Fruit fly (Drosophila melanogaster) whole organism: ENCODE data around the gene CG11162.

Experiments used
- CG8478 ChIP-seq: fragments of >200 bp; optimal IDR thresholded peaks from 2 replicates; lab custom pipeline; 2018; ENCODE audit warnings: inconsistent platforms
- Dll ChIP-seq: fragments of >200 bp; optimal IDR thresholded peaks from 2 replicates; lab custom pipeline; 2017
- EcR ChIP-seq, 2 experiments: fragments of >200 bp; optimal IDR thresholded peaks; 2 replicates each; lab custom pipeline; 2017; ENCODE audit warnings: missing biosample characterization in 2 of 2, missing genetic modification characterization in 2 of 2, missing genetic modification reagents in 2 of 2
- pan ChIP-seq: fragments of >200 bp; optimal IDR thresholded peaks from 2 replicates; lab custom pipeline; 2017
- psq ChIP-seq: fragments of >200 bp; optimal IDR thresholded peaks from 2 replicates; lab custom pipeline; 2017
- usp ChIP-seq: fragments of >200 bp; optimal IDR thresholded peaks from 2 replicates; lab custom pipeline; 2017; ENCODE audit warnings: missing biosample characterization, missing genetic modification characterization, mixed read lengths

The CG11162 gene

DNA sequence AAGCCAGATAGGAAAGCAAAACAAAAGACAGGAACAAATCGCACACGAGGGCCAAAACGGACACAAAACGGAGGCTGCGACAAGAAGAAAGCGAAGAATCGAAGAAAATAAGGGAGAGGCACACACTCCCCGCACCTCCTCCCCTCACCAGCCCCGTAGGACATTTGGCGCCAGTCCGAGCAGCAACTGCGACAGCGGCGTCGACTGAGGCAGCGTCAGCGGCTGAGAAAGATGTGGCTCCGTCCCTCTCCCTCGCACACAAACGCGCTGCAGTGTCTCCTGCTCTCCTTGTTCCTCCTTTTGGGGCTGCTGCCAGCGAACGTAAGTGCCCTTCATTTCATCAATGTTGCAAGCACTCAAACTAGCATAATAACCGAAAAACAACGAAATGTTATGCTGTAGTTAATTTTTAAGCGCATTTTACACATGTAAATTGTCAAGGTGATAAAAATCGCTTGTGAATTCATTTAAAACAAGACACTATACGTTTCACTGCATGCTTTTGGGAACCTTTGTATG is 6.3 kb upstream of the CG11162 start:
- TF ChIP-seq psq (lab: Kevin White, UChicago): no peak
- no peak for TF ChIP-seq usp (GFP tag; lab: Kevin White, UChicago)
- no peak for TF ChIP-seq pan
- TF ChIP-seq Dll (lab: Kevin White, UChicago): no peak
- TF ChIP-seq EcR (GFP tag; optimal IDR thresholded peaks at IDR 0.05; lab: Kevin White, UChicago): no peak
- TF ChIP-seq CG8478 (lab: Kevin White, UChicago): no peak

DNA sequence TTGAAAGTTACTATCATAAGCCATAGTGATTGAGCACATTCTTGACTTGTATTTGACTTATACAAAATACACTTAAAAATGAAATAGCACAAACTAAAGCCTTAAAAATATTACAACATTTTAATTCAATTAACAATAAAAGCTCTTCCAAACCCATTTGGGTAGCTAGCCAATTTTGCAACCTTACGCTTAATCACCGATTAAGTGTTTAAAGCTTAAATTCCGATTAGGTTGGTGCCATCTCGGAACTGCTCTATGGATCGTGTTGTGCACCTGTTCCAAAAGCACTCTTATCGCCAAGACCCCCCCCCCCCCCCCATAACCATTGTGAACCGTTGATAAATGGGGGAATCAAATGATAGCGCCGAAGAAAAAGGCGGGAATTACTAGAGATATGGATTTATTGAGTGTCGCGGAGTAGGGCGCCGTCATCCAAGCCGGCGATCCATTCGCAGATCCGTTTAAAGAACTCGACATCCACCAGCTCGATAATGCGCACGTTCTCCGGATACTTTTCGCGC is 1.3 kb downstream of the CG11162 start:
- TF ChIP-seq EcR (GFP tag; optimal IDR thresholded peaks at IDR 0.05; lab: Kevin White, UChicago) (no peak), psq (lab: Kevin White, UChicago) (no peak), pan (no peak), usp (GFP tag; lab: Kevin White, UChicago) (no peak), CG8478 (lab: Kevin White, UChicago) (no peak), Dll (lab: Kevin White, UChicago) (no peak)

DNA sequence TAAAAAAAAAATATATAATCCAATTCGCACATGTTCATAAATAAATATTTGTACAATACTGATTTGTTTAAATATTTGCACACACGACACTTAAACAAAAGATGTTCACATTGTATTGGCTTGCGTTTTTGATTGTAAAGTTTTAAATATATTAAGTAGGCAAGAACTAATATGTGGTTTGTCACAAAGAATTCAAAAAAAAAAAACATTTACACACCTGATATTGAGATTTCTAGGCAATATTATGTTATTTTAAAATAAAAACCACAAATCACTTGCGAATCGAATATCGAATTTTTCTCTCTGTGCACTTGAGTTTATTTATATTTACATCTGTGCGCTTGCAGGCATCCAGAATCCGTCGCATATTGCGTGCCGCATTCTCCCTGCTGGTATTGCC is 2.9 kb downstream of the CG11162 start:
- TF ChIP-seq usp (GFP tag; lab: Kevin White, UChicago): no peak
- TF ChIP-seq EcR (GFP tag; optimal IDR thresholded peaks at IDR 0.05; lab: Kevin White, UChicago): no peak
- no peak for TF ChIP-seq Dll (lab: Kevin White, UChicago)
- TF ChIP-seq CG8478 (lab: Kevin White, UChicago): no peak
- no peak for TF ChIP-seq psq (lab: Kevin White, UChicago)

DNA sequence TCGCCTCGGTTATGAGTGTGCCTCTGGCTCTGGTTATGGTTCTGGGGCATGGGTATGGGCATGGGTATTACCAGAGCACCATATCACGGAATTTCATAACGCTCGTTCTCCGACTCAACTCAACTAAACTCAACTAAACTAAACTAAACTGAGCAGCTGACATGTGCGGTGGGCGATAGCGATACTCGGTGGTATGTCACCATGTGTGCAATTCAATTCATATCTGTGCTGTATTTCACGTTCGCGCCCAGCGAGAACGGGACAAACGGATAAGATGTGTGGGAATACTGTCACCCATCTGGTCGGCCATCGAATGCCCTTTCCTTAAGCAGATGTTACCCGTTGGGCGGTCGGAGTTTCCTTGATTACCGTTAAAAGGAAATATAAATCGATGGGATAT is 3.6 kb downstream of the CG11162 start, which contains the start of gene CG12177:
Gene CG12177 (minus strand): TSS at position 239 of the 400 bp plus-strand sequence.
- TF ChIP-seq pan (no peak), psq (lab: Kevin White, UChicago) (no peak), EcR (GFP tag; optimal IDR thresholded peaks at IDR 0.05; lab: Kevin White, UChicago) (no peak), usp (GFP tag; lab: Kevin White, UChicago) (no peak), Dll (lab: Kevin White, UChicago) (no peak), CG8478 (lab: Kevin White, UChicago) (no peak)

DNA sequence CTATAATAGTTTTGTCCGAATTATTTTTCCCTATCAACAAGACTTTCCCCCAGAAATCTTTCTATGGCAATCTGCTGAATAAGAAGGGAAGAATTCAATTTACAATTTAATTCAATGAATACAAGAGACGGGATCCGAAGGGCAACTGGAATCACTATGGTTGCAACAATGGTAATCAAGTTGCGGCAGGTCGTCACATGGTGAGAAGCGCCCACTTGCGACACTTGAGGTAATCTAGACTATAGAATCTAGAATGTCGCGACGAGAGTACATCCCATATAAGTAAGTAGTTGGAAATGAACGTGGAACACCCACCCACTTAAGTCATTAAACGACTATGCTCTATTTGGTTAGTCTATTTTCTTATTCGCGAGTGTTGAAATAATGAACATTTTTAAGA is 5.2 kb downstream of the CG11162 start:
- TF ChIP-seq Dll (lab: Kevin White, UChicago) (no peak), usp (GFP tag; lab: Kevin White, UChicago) (no peak), psq (lab: Kevin White, UChicago) (no peak), EcR (GFP tag; optimal IDR thresholded peaks at IDR 0.05; lab: Kevin White, UChicago) (no peak), CG8478 (lab: Kevin White, UChicago) (no peak), pan (no peak)

DNA sequence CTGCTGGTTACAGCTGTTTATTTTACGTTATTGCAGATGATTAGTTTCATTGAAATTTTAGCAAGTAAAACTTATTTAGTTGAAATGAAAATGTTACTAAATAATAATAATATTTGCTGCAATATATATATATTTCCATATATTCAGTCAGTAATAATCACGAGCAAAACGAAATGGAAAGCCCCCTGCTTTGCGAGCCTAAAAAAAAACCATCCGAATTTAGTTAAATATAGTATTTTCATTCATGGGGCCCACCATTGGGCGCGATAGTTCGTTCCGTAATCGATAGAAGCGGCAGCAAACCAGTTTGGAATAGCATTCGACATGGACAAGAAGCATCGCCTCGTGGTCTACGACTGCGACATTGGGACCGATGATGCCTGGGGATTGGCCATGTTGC is 6.0 kb downstream of the CG11162 start, which contains the start of gene CG11158:
Gene CG11158 (plus strand): TSS at position 301 of the 400 bp plus-strand sequence.
- no peak for TF ChIP-seq EcR (GFP tag; optimal IDR thresholded peaks at IDR 0.05; lab: Kevin White, UChicago)
- TF ChIP-seq pan: no peak
- no peak for TF ChIP-seq Dll (lab: Kevin White, UChicago)
- no peak for TF ChIP-seq usp (GFP tag; lab: Kevin White, UChicago)

DNA sequence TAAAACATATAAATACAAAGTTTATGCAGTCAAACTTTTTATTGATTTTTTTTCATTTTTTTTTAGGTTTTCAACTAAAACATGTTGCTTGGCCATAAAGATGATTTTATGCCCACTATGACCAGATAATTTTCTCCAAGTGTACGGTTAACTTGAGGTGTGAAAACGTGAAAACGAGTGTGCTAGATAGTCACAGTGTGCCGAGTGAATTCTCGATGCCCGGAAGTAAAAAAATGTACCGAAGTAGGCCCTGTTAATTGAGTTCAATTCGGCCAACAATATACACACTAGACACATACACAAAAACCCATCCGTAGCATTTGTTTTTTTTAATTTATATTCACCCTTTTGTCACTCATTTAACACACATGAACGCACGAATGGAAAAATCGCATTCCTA is 15.3 kb downstream of the CG11162 start, which contains the start of gene Nna1:
Gene Nna1 (plus strand): TSS at position 301 of the 400 bp plus-strand sequence.
- TF ChIP-seq EcR (GFP tag; optimal IDR thresholded peaks at IDR 0.05; lab: Kevin White, UChicago) (no peak), usp (GFP tag; lab: Kevin White, UChicago) (no peak), psq (lab: Kevin White, UChicago) (no peak), CG8478 (lab: Kevin White, UChicago) (no peak), pan (no peak), Dll (lab: Kevin White, UChicago) (no peak)

DNA sequence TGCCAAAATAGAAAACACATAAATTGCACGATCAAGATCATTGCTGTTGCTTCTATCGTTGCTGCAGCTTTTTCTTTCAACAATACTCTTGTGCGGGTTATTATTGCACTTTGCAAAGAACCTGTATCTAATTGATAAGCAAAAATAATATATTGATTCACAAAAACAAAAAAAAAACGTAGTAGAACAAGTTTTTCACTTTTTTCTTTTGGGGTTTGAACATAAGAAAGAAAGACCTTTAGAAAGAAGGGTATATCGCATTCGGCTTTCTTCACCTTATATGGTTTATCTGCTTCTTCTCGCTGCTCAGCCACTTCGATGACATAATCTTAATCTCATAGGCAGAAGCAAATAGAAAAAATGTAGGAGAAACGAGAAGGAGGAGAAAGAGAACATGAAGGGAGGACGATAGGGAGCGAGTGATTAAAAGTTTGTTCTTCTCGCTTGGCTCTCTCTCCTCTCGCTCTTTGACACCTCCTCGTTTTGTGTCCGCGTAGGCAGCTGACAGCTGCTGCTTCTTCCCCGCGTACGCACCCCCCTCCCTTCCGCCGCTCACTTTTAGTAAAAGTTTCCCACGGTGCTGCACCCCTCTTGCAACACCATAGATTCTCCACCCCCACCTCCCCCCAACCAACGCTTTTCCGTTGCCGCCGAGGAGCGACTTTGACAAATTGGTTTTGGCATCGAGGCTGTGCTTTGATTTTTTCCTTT is 22.2 kb downstream of the CG11162 start:
- TF ChIP-seq pan (no peak), Dll (lab: Kevin White, UChicago) (no peak), CG8478 (lab: Kevin White, UChicago) (no peak), EcR (GFP tag; optimal IDR thresholded peaks at IDR 0.05; lab: Kevin White, UChicago) (no peak), usp (GFP tag; lab: Kevin White, UChicago) (no peak), psq (lab: Kevin White, UChicago) (no peak)

DNA sequence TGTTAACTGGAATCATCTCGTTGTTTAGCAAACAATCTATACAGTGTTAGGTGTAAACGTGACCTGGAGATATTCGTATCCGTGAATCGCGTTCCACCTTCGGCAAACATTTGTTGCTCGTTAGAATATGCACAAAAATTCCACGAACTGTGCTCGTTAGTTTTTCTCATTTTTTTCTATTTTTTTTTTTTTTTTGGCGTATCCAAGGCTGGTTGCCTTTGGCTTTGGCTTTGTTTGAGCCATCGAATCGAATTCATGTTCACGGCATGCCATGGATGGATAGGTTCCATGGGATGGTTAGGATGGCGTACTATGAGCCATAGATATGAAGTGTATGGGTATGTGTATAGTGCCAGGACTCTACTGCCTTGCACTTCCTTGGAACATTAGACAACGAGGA is 23.0 kb downstream of the CG11162 start:
- TF ChIP-seq CG8478 (lab: Kevin White, UChicago) (no peak), psq (lab: Kevin White, UChicago) (no peak), Dll (lab: Kevin White, UChicago) (no peak), EcR (GFP tag; optimal IDR thresholded peaks at IDR 0.05; lab: Kevin White, UChicago) (no peak), usp (GFP tag; lab: Kevin White, UChicago) (no peak), pan (no peak)

DNA sequence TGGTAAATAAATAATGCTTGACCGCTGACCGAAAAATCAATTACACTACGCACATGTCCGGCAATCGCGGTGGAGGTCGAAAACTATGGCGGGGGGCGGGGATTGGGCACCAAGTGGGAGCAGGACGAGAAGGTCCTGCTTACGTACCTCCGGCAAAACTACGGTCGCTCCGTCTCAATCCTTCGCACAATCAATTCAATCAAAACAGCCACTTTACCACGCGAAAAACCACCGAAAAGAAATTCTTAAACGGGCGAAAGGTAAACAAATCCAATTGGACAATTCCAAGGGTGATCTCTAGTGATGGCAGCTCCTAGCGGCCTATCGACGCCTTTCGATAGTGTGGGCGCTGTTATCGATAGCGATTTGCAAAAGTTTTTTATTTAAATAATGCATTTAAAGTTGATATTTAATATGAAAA is 41.3 kb downstream of the CG11162 start, which contains the start of gene Nadsyn:
Gene Nadsyn (minus strand): TSS at position 304 of the 421 bp plus-strand sequence.
- TF ChIP-seq CG8478 (lab: Kevin White, UChicago): no peak
- TF ChIP-seq pan: no peak
- TF ChIP-seq usp (GFP tag; lab: Kevin White, UChicago): no peak
- no peak for TF ChIP-seq Dll (lab: Kevin White, UChicago)
- no peak for TF ChIP-seq psq (lab: Kevin White, UChicago)
- TF ChIP-seq EcR (GFP tag; optimal IDR thresholded peaks at IDR 0.05; lab: Kevin White, UChicago): no peak

DNA sequence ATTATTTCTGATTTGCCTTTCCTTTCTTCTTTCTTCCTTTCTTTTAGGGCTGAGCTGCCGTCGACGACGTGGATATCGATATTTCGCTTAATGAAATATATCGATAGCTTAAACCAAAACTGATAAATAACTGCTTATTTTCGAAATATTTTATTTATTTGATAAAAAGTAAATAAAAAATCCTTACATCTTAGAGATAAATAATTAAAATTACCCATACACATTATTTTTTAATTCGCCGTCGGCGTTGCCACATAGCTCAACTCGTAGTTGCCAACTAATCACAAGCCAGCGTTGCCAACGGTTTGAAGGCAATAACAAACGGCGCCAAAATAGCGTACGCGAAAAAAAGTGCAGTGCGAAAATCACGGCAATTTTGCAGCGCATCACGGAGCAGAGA is 45.2 kb downstream of the CG11162 start, which contains the start of the genes Mrgn1 and mus101:
Gene Mrgn1 (minus strand): TSS at position 44 of the 400 bp plus-strand sequence.
Gene mus101 (plus strand): TSS at position 313 of the 400 bp plus-strand sequence.
- TF ChIP-seq usp (GFP tag; lab: Kevin White, UChicago) (no peak), psq (lab: Kevin White, UChicago) (no peak)
